Fruit fly (Drosophila melanogaster) whole organism, wandering third instar larva: ENCODE measurements around the gene Rdl.

Experiments
- Abd-B ChIP-seq: fragments of >200 bp; optimal IDR thresholded peaks from 2 replicates; lab custom pipeline; 2017; ENCODE audit warnings: missing biosample characterization, missing genetic modification characterization
- CG32264 ChIP-seq: fragments of 200-800 bp; sonication (Bioruptor generic); optimal IDR thresholded peaks from 2 replicates; lab custom pipeline; 2016; ENCODE audit warnings: missing biosample characterization, missing genetic modification characterization
- CG9705 ChIP-seq: fragments of 200-800 bp; sonication (Bioruptor generic); optimal IDR thresholded peaks from 2 replicates; lab custom pipeline; 2018; ENCODE audit warnings: missing biosample characterization, mild to moderate bottlenecking, missing genetic modification characterization
- Dfd ChIP-seq: fragments of >200 bp; optimal IDR thresholded peaks from 2 replicates; lab custom pipeline; 2017; ENCODE audit warnings: missing biosample characterization, missing genetic modification characterization
- Dif ChIP-seq: fragments of 200-275, 200-300 bp; sonication (Bioruptor generic); optimal IDR thresholded peaks from 2 replicates; lab custom pipeline; 2018; ENCODE audit warnings: missing biosample characterization, missing genetic modification characterization; ENCODE audit not compliant: partially characterized antibody
- GATAd ChIP-seq: sonication (Bioruptor generic); optimal IDR thresholded peaks from 2 replicates; lab custom pipeline; 2016; ENCODE audit warnings: missing biosample characterization, missing genetic modification characterization
- HLH106 ChIP-seq: fragments of 200-800 bp; optimal IDR thresholded peaks from 3 replicates; lab custom pipeline; 2019; ENCODE audit warnings: missing biosample characterization, mild to moderate bottlenecking, missing genetic modification characterization, moderate library complexity
- Hnf4 ChIP-seq: fragments of 200-800 bp; sonication (Bioruptor generic); optimal IDR thresholded peaks from 2 replicates; lab custom pipeline; 2016; ENCODE audit warnings: missing biosample characterization, mild to moderate bottlenecking, missing genetic modification characterization
- Hr78 ChIP-seq: fragments of >200 bp; optimal IDR thresholded peaks from 2 replicates; lab custom pipeline; 2017; ENCODE audit warnings: missing biosample characterization, missing genetic modification characterization
- Hr83 ChIP-seq: fragments of 200-300 bp; sonication (Bioruptor generic); optimal IDR thresholded peaks from 2 replicates; lab custom pipeline; 2016; ENCODE audit warnings: missing biosample characterization, mild to moderate bottlenecking, missing genetic modification characterization, moderate library complexity; ENCODE audit not compliant: poor library complexity, severe bottlenecking
- Jra ChIP-seq: sonication (Bioruptor generic); optimal IDR thresholded peaks from 2 replicates; lab custom pipeline; 2016; ENCODE audit warnings: missing biosample characterization, missing genetic modification characterization
- Mio ChIP-seq: sonication (Bioruptor generic); optimal IDR thresholded peaks from 2 replicates; lab custom pipeline; 2016; ENCODE audit warnings: missing biosample characterization, missing genetic modification characterization
- Myc ChIP-seq: fragments of >200 bp; optimal IDR thresholded peaks from 2 replicates; lab custom pipeline; 2017
- N ChIP-seq: fragments of >200 bp; optimal IDR thresholded peaks from 2 replicates; lab custom pipeline; 2018; ENCODE audit warnings: missing biosample characterization, missing external identifiers, missing genetic modification characterization
- OdsH ChIP-seq: fragments of 200-800 bp; sonication (Bioruptor generic); optimal IDR thresholded peaks from 2 replicates; lab custom pipeline; 2016; ENCODE audit warnings: missing biosample characterization, mild to moderate bottlenecking, missing genetic modification characterization
- Rel ChIP-seq, 2 experiments: fragments of 200-800 bp; sonication (Bioruptor generic) in 1 of 2; optimal IDR thresholded peaks; 2 replicates in 1 of 2; 3 replicates in 1 of 2; lab custom pipeline; 2016 to 2019; ENCODE audit warnings: mild to moderate bottlenecking in 2 of 2, missing biosample characterization in 2 of 2, missing genetic modification characterization in 2 of 2, moderate library complexity in 1 of 2
- Sp1 ChIP-seq: fragments of 200-800 bp; sonication (Bioruptor generic); optimal IDR thresholded peaks from 3 replicates; lab custom pipeline; 2019; ENCODE audit warnings: missing biosample characterization, mild to moderate bottlenecking, missing genetic modification characterization, moderate library complexity
- Vsx2 ChIP-seq: fragments of 200-300, 225-300 bp; sonication (Bioruptor generic); optimal IDR thresholded peaks from 2 replicates; lab custom pipeline; 2018; ENCODE audit warnings: missing biosample characterization, missing genetic modification characterization; ENCODE audit not compliant: partially characterized antibody
- br ChIP-seq: fragments of 200-800 bp; sonication (Bioruptor generic); optimal IDR thresholded peaks from 2 replicates; lab custom pipeline; 2016; ENCODE audit warnings: missing biosample characterization, missing genetic modification characterization
- brk ChIP-seq: fragments of 200-800 bp; sonication (Bioruptor generic); optimal IDR thresholded peaks from 2 replicates; lab custom pipeline; 2016; ENCODE audit warnings: missing biosample characterization, mild to moderate bottlenecking, missing genetic modification characterization
- dl ChIP-seq, 2 experiments: fragments of 175-275, 200-275 bp in 1 of 2; fragments of 200-275 bp in 1 of 2; sonication (Bioruptor generic); optimal IDR thresholded peaks; lab custom pipeline; 2018; ENCODE audit warnings: mild to moderate bottlenecking in 2 of 2, missing biosample characterization in 2 of 2, missing genetic modification characterization in 2 of 2, moderate library complexity in 2 of 2; ENCODE audit not compliant: partially characterized antibody in 2 of 2, insufficient read depth in 1 of 2
- dmrt93B ChIP-seq: fragments of 200-800 bp; sonication (Bioruptor generic); optimal IDR thresholded peaks from 2 replicates; lab custom pipeline; 2018; ENCODE audit warnings: missing biosample characterization, mild to moderate bottlenecking, missing genetic modification characterization
- dsf ChIP-seq: sonication (Bioruptor generic); optimal IDR thresholded peaks from 2 replicates; lab custom pipeline; 2016; ENCODE audit warnings: missing biosample characterization, missing genetic modification characterization, borderline replicate concordance
- foxo ChIP-seq, 2 experiments: fragments of 200-800 bp; sonication (Bioruptor generic); optimal IDR thresholded peaks; 2 replicates in 1 of 2; 3 replicates in 1 of 2; lab custom pipeline; 2016 to 2017; ENCODE audit warnings: missing biosample characterization in 2 of 2, missing genetic modification characterization in 2 of 2
- fru ChIP-seq: fragments of 200-800 bp; sonication (Bioruptor generic); optimal IDR thresholded peaks from 3 replicates; lab custom pipeline; 2016; ENCODE audit warnings: missing biosample characterization, mild to moderate bottlenecking, missing genetic modification characterization
- h ChIP-seq: fragments of 200-800 bp; sonication (Bioruptor generic); optimal IDR thresholded peaks from 3 replicates; lab custom pipeline; 2016; ENCODE audit warnings: missing biosample characterization, mild to moderate bottlenecking, missing genetic modification characterization
- jim ChIP-seq: fragments of 175-275, 200-325 bp; sonication (Bioruptor generic); optimal IDR thresholded peaks from 2 replicates; lab custom pipeline; 2016; ENCODE audit warnings: missing biosample characterization, mild to moderate bottlenecking, missing genetic modification characterization
- psq ChIP-seq: fragments of 200-800 bp; sonication (Bioruptor generic); optimal IDR thresholded peaks from 3 replicates; lab custom pipeline; 2017; ENCODE audit warnings: missing biosample characterization, mild to moderate bottlenecking, missing genetic modification characterization, moderate library complexity
- rgr ChIP-seq: fragments of 200-800 bp; sonication (Bioruptor generic); optimal IDR thresholded peaks from 3 replicates; lab custom pipeline; 2016; ENCODE audit warnings: missing biosample characterization, mild to moderate bottlenecking, missing genetic modification characterization
- sage ChIP-seq: fragments of 200-800 bp; sonication (Bioruptor generic); optimal IDR thresholded peaks from 2 replicates; lab custom pipeline; 2016; ENCODE audit warnings: missing biosample characterization, mild to moderate bottlenecking, missing genetic modification characterization
- sv ChIP-seq: fragments of 200-800 bp; sonication (Bioruptor generic); optimal IDR thresholded peaks from 3 replicates; lab custom pipeline; 2016; ENCODE audit warnings: missing biosample characterization, missing genetic modification characterization
- tai ChIP-seq: sonication (Bioruptor generic); optimal IDR thresholded peaks from 2 replicates; lab custom pipeline; 2016; ENCODE audit warnings: missing biosample characterization, missing genetic modification characterization

The Rdl gene

DNA sequence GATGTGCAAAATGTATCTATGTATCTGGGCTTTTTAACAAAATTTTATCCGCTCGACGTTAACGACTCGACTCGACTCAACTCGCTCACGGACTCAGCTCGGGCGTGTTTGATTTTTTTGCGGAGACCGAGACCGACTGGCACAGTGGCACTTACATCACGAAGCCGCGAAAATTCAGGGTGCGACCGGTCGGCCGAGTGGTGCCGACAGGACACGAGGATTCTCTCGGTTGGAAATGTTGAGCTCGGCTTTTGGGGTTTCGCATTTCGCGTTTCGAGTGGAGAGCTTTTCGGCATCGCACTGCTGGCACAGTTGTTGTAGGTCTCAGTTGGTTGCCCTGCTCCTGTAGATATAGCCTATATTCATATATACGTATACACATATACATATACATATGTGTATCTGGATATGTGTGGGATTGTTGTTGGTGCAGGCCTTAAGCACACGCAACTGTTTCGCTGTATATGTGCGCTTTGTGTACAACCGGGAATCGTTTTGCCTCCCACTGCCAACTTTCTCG lies at the start of gene Rdl:
TSS of gene Rdl (minus strand) at position 97 of the 520 bp plus-strand sequence.
- TF ChIP-seq HLH106 (tag; lab: Kevin White, UChicago) (no peak), tai (GFP tag; lab: Kevin White, UChicago) (no peak), Jra (GFP tag; lab: Kevin White, UChicago) (no peak), CG9705 (no peak)
- TF ChIP-seq, all 38 proteins: peak for 0

DNA sequence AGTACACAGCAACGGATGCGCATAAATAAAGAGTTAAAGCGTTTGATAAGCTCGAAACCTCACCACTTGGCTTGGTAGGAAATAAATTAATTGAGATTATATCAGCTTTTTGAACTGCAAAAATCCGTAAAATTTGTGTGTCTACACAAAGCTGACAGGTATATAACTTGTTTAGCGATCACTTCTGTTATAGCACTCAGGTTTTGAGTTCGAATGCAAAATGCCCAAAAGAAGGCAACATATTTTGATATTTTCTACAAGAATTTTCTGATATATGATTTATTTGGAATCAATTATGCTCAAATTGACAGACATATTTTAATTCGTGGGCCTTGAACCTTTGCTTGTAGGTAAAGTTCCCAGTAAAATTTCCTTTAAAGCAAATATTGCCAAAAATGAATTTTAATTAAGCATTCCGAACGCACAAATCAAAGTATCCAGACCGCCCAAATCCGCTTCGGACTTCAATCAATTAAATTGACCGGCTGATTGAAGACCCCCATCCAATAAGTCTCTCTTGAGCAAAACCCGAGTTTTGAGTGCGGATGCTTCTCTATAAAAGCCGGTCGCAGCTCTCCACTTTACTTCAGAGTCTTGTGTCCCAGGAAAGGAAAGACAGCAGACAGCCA lies 29.5 kb upstream of the Rdl start, which contains the start of gene CG4476:
TSS of gene CG4476 (plus strand) at position 579 of the 629 bp plus-strand sequence.
- no peak for TF ChIP-seq HLH106 (tag; lab: Kevin White, UChicago)
- TF ChIP-seq dl (GFP tag; optimal IDR thresholded peaks at IDR 0.05; lab: Kevin White, UChicago; ENCODE audit: insufficient read depth in 1 of 2, partially characterized antibody in 2 of 2): peak in 1 of 2 experiments; percentile 56
- TF ChIP-seq foxo (GFP tag; optimal IDR thresholded peaks at IDR 0.05; lab: Kevin White, UChicago): no peak
- TF ChIP-seq Mio (GFP tag; lab: Kevin White, UChicago): no peak
- peak; percentile 89 for TF ChIP-seq Dif (GFP tag; lab: Kevin White, UChicago)
- TF ChIP-seq Myc (lab: Kevin White, UChicago): peak; percentile 11
- TF ChIP-seq N: no peak
- TF ChIP-seq CG9705: no peak
- TF ChIP-seq Dfd (GFP tag; lab: Kevin White, UChicago): no peak
- no peak for TF ChIP-seq Hr78 (GFP tag; lab: Kevin White, UChicago)
- TF ChIP-seq Rel (GFP tag; optimal IDR thresholded peaks at IDR 0.05; lab: Kevin White, UChicago): no peak
- no peak for TF ChIP-seq Rel (tag; optimal IDR thresholded peaks at IDR 0.05; lab: Kevin White, UChicago)
- peak; percentile 59 for TF ChIP-seq Vsx2 (GFP tag; lab: Kevin White, UChicago)
- TF ChIP-seq sage (GFP tag; lab: Kevin White, UChicago): no peak

DNA sequence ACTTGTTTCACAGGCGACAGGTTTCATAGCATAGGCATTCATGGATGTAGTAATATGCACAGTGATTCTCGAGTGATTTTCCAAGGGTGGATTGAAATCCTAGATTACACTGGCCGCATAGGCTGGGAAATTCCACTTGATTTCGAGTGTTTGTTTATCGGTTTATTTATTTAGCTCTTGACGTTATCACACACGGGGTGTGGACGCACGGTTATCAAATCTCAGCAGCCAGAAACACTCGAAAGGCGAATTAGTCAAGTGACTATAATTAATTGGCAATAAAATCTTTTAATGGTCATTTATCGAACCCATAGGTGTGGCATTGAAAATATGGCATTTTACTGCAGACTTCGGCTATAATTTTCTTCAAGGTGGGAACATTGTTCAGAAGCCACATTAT lies 27.7 kb upstream of the Rdl start:
- TF ChIP-seq HLH106 (tag; lab: Kevin White, UChicago) (no peak), GATAd (no peak), fru (GFP tag; lab: Kevin White, UChicago) (no peak), dl (GFP tag; optimal IDR thresholded peaks at IDR 0.05; lab: Kevin White, UChicago; ENCODE audit: insufficient read depth in 1 of 2, partially characterized antibody in 2 of 2) (no peak), Hr78 (GFP tag; lab: Kevin White, UChicago) (no peak), Hnf4 (GFP tag; lab: Kevin White, UChicago) (no peak), sage (GFP tag; lab: Kevin White, UChicago) (no peak), Myc (lab: Kevin White, UChicago) (no peak)

DNA sequence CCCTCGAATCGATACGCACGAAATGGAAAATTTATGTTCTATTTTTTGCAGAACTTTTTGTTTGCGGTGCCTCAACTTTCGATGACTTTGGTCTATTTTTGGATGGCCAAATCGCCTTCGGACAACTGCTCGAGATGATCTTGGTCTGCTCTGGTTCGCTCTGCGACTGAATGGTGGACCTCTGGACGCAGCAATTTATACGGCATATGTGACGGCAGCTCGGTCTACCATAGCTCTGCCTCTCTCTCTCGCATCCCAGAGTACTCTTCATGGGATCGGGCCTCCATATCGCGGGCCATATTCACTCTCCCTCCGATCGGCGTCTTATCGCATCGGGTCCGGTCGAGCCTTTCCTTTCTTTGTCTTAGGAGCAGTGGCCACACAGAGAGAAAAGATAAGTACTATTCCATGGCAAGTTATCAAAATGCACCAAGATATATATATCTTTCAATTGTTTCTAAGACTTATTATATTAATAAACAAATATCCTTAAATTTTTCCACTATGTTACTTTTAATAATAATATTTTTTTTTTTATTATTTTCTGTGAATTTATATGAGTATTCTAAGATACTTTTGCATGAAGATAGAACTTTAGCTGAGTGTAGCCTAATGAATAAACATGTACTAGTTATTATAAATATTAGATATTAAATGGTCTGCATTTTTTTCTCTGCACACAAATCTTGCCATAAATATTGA lies 26.9 kb upstream of the Rdl start, which contains the start of gene Slc45-1:
TSS of gene Slc45-1 (minus strand) at position 150 of the 702 bp plus-strand sequence.
- no peak for TF ChIP-seq Myc (lab: Kevin White, UChicago)
- no peak for TF ChIP-seq Abd-B (GFP tag; lab: Kevin White, UChicago)
- TF ChIP-seq Dif (GFP tag; lab: Kevin White, UChicago): no peak
- TF ChIP-seq dsf (GFP tag; lab: Kevin White, UChicago): no peak
- TF ChIP-seq HLH106 (tag; lab: Kevin White, UChicago): peak; percentile 2
- TF ChIP-seq psq (GFP tag; lab: Kevin White, UChicago): no peak
- no peak for TF ChIP-seq br (GFP tag; lab: Kevin White, UChicago)
- TF ChIP-seq Hnf4 (GFP tag; lab: Kevin White, UChicago): no peak
- no peak for TF ChIP-seq dmrt93B (GFP tag; lab: Kevin White, UChicago)
- TF ChIP-seq Sp1 (GFP tag; lab: Kevin White, UChicago): peak; percentile 11
- no peak for TF ChIP-seq h (GFP tag; lab: Kevin White, UChicago)
- no peak for TF ChIP-seq Rel (GFP tag; optimal IDR thresholded peaks at IDR 0.05; lab: Kevin White, UChicago)
- no peak for TF ChIP-seq Rel (tag; optimal IDR thresholded peaks at IDR 0.05; lab: Kevin White, UChicago)
- peak; percentile 43 to 54 for TF ChIP-seq dl (GFP tag; optimal IDR thresholded peaks at IDR 0.05; lab: Kevin White, UChicago; ENCODE audit: insufficient read depth in 1 of 2, partially characterized antibody in 2 of 2)
- peak in 1 of 2 experiments; percentile 11 for TF ChIP-seq foxo (GFP tag; optimal IDR thresholded peaks at IDR 0.05; lab: Kevin White, UChicago)

DNA sequence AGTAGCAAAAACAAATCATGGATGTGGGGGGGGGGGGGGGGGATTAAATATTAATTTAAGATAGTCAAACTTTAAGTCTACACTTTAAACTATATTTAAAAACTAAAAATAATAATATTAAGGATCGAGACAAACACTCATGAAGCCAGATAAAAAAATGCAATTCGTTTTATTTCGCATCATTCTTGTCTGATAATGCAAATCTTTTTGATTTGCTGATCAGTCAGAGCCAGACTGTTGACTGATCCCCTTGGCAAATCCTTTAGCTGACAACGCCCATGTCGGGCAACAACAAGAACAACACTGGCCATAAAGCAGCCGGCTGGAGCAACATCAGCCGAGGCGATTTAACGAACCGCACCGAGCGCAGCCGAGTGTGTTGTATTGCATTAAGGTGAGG lies 11.1 kb upstream of the Rdl start:
- TF ChIP-seq jim (GFP tag; lab: Kevin White, UChicago) (no peak), sage (GFP tag; lab: Kevin White, UChicago) (no peak), brk (no peak), rgr (GFP tag; lab: Kevin White, UChicago) (no peak), Hr83 (no peak), sv (GFP tag; lab: Kevin White, UChicago) (no peak), CG32264 (GFP tag; lab: Kevin White, UChicago) (no peak), OdsH (GFP tag; lab: Kevin White, UChicago) (no peak), Dfd (GFP tag; lab: Kevin White, UChicago) (no peak), Rel (GFP tag; optimal IDR thresholded peaks at IDR 0.05; lab: Kevin White, UChicago) (no peak), Rel (tag; optimal IDR thresholded peaks at IDR 0.05; lab: Kevin White, UChicago) (no peak), Sp1 (GFP tag; lab: Kevin White, UChicago) (no peak), foxo (GFP tag; optimal IDR thresholded peaks at IDR 0.05; lab: Kevin White, UChicago) (no peak), Mio (GFP tag; lab: Kevin White, UChicago) (no peak)
